Worm (Caenorhabditis elegans) whole organism, young adult: ENCODE data around the gene pqn-39.

Experiments used
- lin-35 ChIP-seq, 3 experiments: fragments of 150-350 bp in 2 of 3; sonication (generic microtip) in 1 of 3; optimal IDR thresholded peaks; 2 replicates each; lab custom pipeline; 2014 to 2018; ENCODE audit warnings: missing biosample characterization in 3 of 3, missing genetic modification characterization in 3 of 3, missing genetic modification reagents in 3 of 3
- repo-1 ChIP-seq: sonication (generic microtip); optimal IDR thresholded peaks from 2 replicates; lab custom pipeline; 2017; ENCODE audit warnings: mild to moderate bottlenecking, missing genetic modification characterization, missing compliant biosample characterization
- rpc-1 ChIP-seq, 2 experiments: fragments of 150-350 bp in 1 of 2; sonication (generic microtip) in 1 of 2; optimal IDR thresholded peaks; 2 replicates each; lab custom pipeline; 2014 to 2018; ENCODE audit warnings: missing biosample characterization in 1 of 2, missing genetic modification characterization in 1 of 2, missing genetic modification reagents in 1 of 2, missing genotype in 1 of 2
- sptf-2 ChIP-seq: fragments of 200-800 bp; sonication (Bioruptor generic); optimal IDR thresholded peaks from 2 replicates; lab custom pipeline; 2018; ENCODE audit warnings: mild to moderate bottlenecking, missing genetic modification characterization, missing compliant biosample characterization
- unc-62 ChIP-seq: fragments of 150-350 bp; optimal IDR thresholded peaks from 2 replicates; lab custom pipeline; 2014; ENCODE audit warnings: missing biosample characterization, missing genetic modification reagents, missing genetic modification characterization

DNA sequence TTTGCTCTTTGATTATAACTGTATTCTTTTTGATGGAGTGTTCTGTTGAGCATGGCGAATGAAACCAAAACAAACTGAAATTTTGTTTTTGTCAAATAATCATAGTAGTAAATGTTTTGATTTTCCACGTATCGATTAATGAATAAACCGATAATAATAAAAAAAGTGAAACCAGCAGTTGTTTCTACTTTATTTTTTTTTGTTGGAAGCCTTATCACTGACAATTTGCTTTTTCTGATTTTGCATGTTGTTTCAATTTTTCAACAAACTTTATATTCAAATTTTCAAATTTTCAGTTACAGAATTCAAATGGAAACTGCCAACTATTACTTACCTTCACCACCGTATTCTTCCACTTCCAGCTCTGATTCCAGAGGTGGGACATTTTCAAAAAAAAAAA lies 33.9 kb downstream of the pqn-39 start, which contains the start of gene elt-3:
- no peak for TF ChIP-seq sptf-2
- TF ChIP-seq rpc-1 (optimal IDR thresholded peaks at IDR 0.05; lab: Kevin White, UChicago): no peak
- TF ChIP-seq rpc-1 (tag; optimal IDR thresholded peaks at IDR 0.05; lab: Kevin White, UChicago): no peak
- TF ChIP-seq unc-62 (GFP tag; lab: Kevin White, UChicago): no peak
- no peak for TF ChIP-seq repo-1 (tag; lab: Kevin White, UChicago)
- no peak for TF ChIP-seq lin-35 (GFP tag; optimal IDR thresholded peaks at IDR 0.05; lab: Kevin White, UChicago)
